Fruit fly (Drosophila melanogaster) whole organism, wandering third instar larva: ENCODE results near the gene CG6179.

Experiments used
- CG32264 ChIP-seq: fragments of 200-800 bp; sonication (Bioruptor generic); optimal IDR thresholded peaks from 2 replicates; lab custom pipeline; 2016; ENCODE audit warnings: missing biosample characterization, missing genetic modification characterization
- CG9705 ChIP-seq: fragments of 200-800 bp; sonication (Bioruptor generic); optimal IDR thresholded peaks from 2 replicates; lab custom pipeline; 2018; ENCODE audit warnings: missing biosample characterization, mild to moderate bottlenecking, missing genetic modification characterization
- CrebA ChIP-seq: fragments of 200-800 bp; sonication (Bioruptor generic); optimal IDR thresholded peaks from 2 replicates; lab custom pipeline; 2016; ENCODE audit warnings: missing biosample characterization, mild to moderate bottlenecking, missing genetic modification characterization, borderline replicate concordance
- Dfd ChIP-seq: fragments of >200 bp; optimal IDR thresholded peaks from 2 replicates; lab custom pipeline; 2017; ENCODE audit warnings: missing biosample characterization, missing genetic modification characterization
- Dif ChIP-seq: fragments of 200-275, 200-300 bp; sonication (Bioruptor generic); optimal IDR thresholded peaks from 2 replicates; lab custom pipeline; 2018; ENCODE audit warnings: missing biosample characterization, missing genetic modification characterization; ENCODE audit not compliant: partially characterized antibody
- GATAd ChIP-seq: sonication (Bioruptor generic); optimal IDR thresholded peaks from 2 replicates; lab custom pipeline; 2016; ENCODE audit warnings: missing biosample characterization, missing genetic modification characterization
- HLH106 ChIP-seq: fragments of 200-800 bp; optimal IDR thresholded peaks from 3 replicates; lab custom pipeline; 2019; ENCODE audit warnings: missing biosample characterization, mild to moderate bottlenecking, missing genetic modification characterization, moderate library complexity
- Hnf4 ChIP-seq: fragments of 200-800 bp; sonication (Bioruptor generic); optimal IDR thresholded peaks from 2 replicates; lab custom pipeline; 2016; ENCODE audit warnings: missing biosample characterization, mild to moderate bottlenecking, missing genetic modification characterization
- Hr78 ChIP-seq: fragments of >200 bp; optimal IDR thresholded peaks from 2 replicates; lab custom pipeline; 2017; ENCODE audit warnings: missing biosample characterization, missing genetic modification characterization
- Hr83 ChIP-seq: fragments of 200-300 bp; sonication (Bioruptor generic); optimal IDR thresholded peaks from 2 replicates; lab custom pipeline; 2016; ENCODE audit warnings: missing biosample characterization, mild to moderate bottlenecking, missing genetic modification characterization, moderate library complexity; ENCODE audit not compliant: poor library complexity, severe bottlenecking
- Jra ChIP-seq: sonication (Bioruptor generic); optimal IDR thresholded peaks from 2 replicates; lab custom pipeline; 2016; ENCODE audit warnings: missing biosample characterization, missing genetic modification characterization
- Mio ChIP-seq: sonication (Bioruptor generic); optimal IDR thresholded peaks from 2 replicates; lab custom pipeline; 2016; ENCODE audit warnings: missing biosample characterization, missing genetic modification characterization
- N ChIP-seq: fragments of >200 bp; optimal IDR thresholded peaks from 2 replicates; lab custom pipeline; 2018; ENCODE audit warnings: missing biosample characterization, missing external identifiers, missing genetic modification characterization
- OdsH ChIP-seq: fragments of 200-800 bp; sonication (Bioruptor generic); optimal IDR thresholded peaks from 2 replicates; lab custom pipeline; 2016; ENCODE audit warnings: missing biosample characterization, mild to moderate bottlenecking, missing genetic modification characterization
- Rel ChIP-seq, 2 experiments: fragments of 200-800 bp; sonication (Bioruptor generic) in 1 of 2; optimal IDR thresholded peaks; 2 replicates in 1 of 2; 3 replicates in 1 of 2; lab custom pipeline; 2016 to 2019; ENCODE audit warnings: mild to moderate bottlenecking in 2 of 2, missing biosample characterization in 2 of 2, missing genetic modification characterization in 2 of 2, moderate library complexity in 1 of 2
- Sp1 ChIP-seq: fragments of 200-800 bp; sonication (Bioruptor generic); optimal IDR thresholded peaks from 3 replicates; lab custom pipeline; 2019; ENCODE audit warnings: missing biosample characterization, mild to moderate bottlenecking, missing genetic modification characterization, moderate library complexity
- Vsx2 ChIP-seq: fragments of 200-300, 225-300 bp; sonication (Bioruptor generic); optimal IDR thresholded peaks from 2 replicates; lab custom pipeline; 2018; ENCODE audit warnings: missing biosample characterization, missing genetic modification characterization; ENCODE audit not compliant: partially characterized antibody
- br ChIP-seq: fragments of 200-800 bp; sonication (Bioruptor generic); optimal IDR thresholded peaks from 2 replicates; lab custom pipeline; 2016; ENCODE audit warnings: missing biosample characterization, missing genetic modification characterization
- brk ChIP-seq: fragments of 200-800 bp; sonication (Bioruptor generic); optimal IDR thresholded peaks from 2 replicates; lab custom pipeline; 2016; ENCODE audit warnings: missing biosample characterization, mild to moderate bottlenecking, missing genetic modification characterization
- dl ChIP-seq, 2 experiments: fragments of 175-275, 200-275 bp in 1 of 2; fragments of 200-275 bp in 1 of 2; sonication (Bioruptor generic); optimal IDR thresholded peaks; lab custom pipeline; 2018; ENCODE audit warnings: mild to moderate bottlenecking in 2 of 2, missing biosample characterization in 2 of 2, missing genetic modification characterization in 2 of 2, moderate library complexity in 2 of 2; ENCODE audit not compliant: partially characterized antibody in 2 of 2, insufficient read depth in 1 of 2
- dmrt93B ChIP-seq: fragments of 200-800 bp; sonication (Bioruptor generic); optimal IDR thresholded peaks from 2 replicates; lab custom pipeline; 2018; ENCODE audit warnings: missing biosample characterization, mild to moderate bottlenecking, missing genetic modification characterization
- dsf ChIP-seq: sonication (Bioruptor generic); optimal IDR thresholded peaks from 2 replicates; lab custom pipeline; 2016; ENCODE audit warnings: missing biosample characterization, missing genetic modification characterization, borderline replicate concordance
- ey ChIP-seq: fragments of 200-800 bp; sonication (Bioruptor generic); optimal IDR thresholded peaks from 2 replicates; lab custom pipeline; 2016; ENCODE audit warnings: missing biosample characterization, missing genetic modification characterization
- foxo ChIP-seq, 2 experiments: fragments of 200-800 bp; sonication (Bioruptor generic); optimal IDR thresholded peaks; 2 replicates in 1 of 2; 3 replicates in 1 of 2; lab custom pipeline; 2016 to 2017; ENCODE audit warnings: missing biosample characterization in 2 of 2, missing genetic modification characterization in 2 of 2
- fru ChIP-seq: fragments of 200-800 bp; sonication (Bioruptor generic); optimal IDR thresholded peaks from 3 replicates; lab custom pipeline; 2016; ENCODE audit warnings: missing biosample characterization, mild to moderate bottlenecking, missing genetic modification characterization
- h ChIP-seq: fragments of 200-800 bp; sonication (Bioruptor generic); optimal IDR thresholded peaks from 3 replicates; lab custom pipeline; 2016; ENCODE audit warnings: missing biosample characterization, mild to moderate bottlenecking, missing genetic modification characterization
- jim ChIP-seq: fragments of 175-275, 200-325 bp; sonication (Bioruptor generic); optimal IDR thresholded peaks from 2 replicates; lab custom pipeline; 2016; ENCODE audit warnings: missing biosample characterization, mild to moderate bottlenecking, missing genetic modification characterization
- lola ChIP-seq: fragments of >200 bp; optimal IDR thresholded peaks from 2 replicates; lab custom pipeline; 2017; ENCODE audit warnings: missing biosample characterization, missing genetic modification characterization
- pan ChIP-seq: fragments of >200 bp; optimal IDR thresholded peaks from 2 replicates; lab custom pipeline; 2017
- rgr ChIP-seq: fragments of 200-800 bp; sonication (Bioruptor generic); optimal IDR thresholded peaks from 3 replicates; lab custom pipeline; 2016; ENCODE audit warnings: missing biosample characterization, mild to moderate bottlenecking, missing genetic modification characterization
- sage ChIP-seq: fragments of 200-800 bp; sonication (Bioruptor generic); optimal IDR thresholded peaks from 2 replicates; lab custom pipeline; 2016; ENCODE audit warnings: missing biosample characterization, mild to moderate bottlenecking, missing genetic modification characterization
- sv ChIP-seq: fragments of 200-800 bp; sonication (Bioruptor generic); optimal IDR thresholded peaks from 3 replicates; lab custom pipeline; 2016; ENCODE audit warnings: missing biosample characterization, missing genetic modification characterization
- tai ChIP-seq: sonication (Bioruptor generic); optimal IDR thresholded peaks from 2 replicates; lab custom pipeline; 2016; ENCODE audit warnings: missing biosample characterization, missing genetic modification characterization
- woc ChIP-seq: sonication (Bioruptor generic); optimal IDR thresholded peaks from 2 replicates; lab custom pipeline; 2016; ENCODE audit warnings: missing biosample characterization, mild to moderate bottlenecking, missing genetic modification characterization

CG6179 gene

dm6 chrX:18363423-18363822 is 16.5 kb upstream of the CG6179 start:
- TF ChIP-seq woc (GFP tag; lab: Kevin White, UChicago) (no peak), brk (GFP tag; lab: Kevin White, UChicago) (no peak), Rel (GFP tag; optimal IDR thresholded peaks at IDR 0.05; lab: Kevin White, UChicago) (no peak), Rel (tag; optimal IDR thresholded peaks at IDR 0.05; lab: Kevin White, UChicago) (no peak), OdsH (GFP tag; lab: Kevin White, UChicago) (no peak), br (GFP tag; lab: Kevin White, UChicago) (no peak), rgr (GFP tag; lab: Kevin White, UChicago) (no peak), CG9705 (no peak), lola (no peak), CG32264 (no peak), Hr78 (GFP tag; lab: Kevin White, UChicago) (no peak), pan (lab: Kevin White, UChicago) (no peak), Hr83 (GFP tag; lab: Kevin White, UChicago) (no peak), ey (GFP tag; lab: Kevin White, UChicago) (no peak), h (GFP tag; lab: Kevin White, UChicago) (no peak), Dfd (no peak), N (GFP tag; lab: Kevin White, UChicago) (no peak), sv (GFP tag; lab: Kevin White, UChicago) (no peak), Hnf4 (GFP tag; lab: Kevin White, UChicago) (no peak)

dm6 chrX:18364047-18364747 is 15.7 kb upstream of the CG6179 start:
- TF ChIP-seq dl (GFP tag; optimal IDR thresholded peaks at IDR 0.05; lab: Kevin White, UChicago; ENCODE audit: insufficient read depth in 1 of 2, partially characterized antibody in 2 of 2), result no peak
- no peak for TF ChIP-seq Jra
- no peak for TF ChIP-seq Dfd
- TF ChIP-seq woc (GFP tag; lab: Kevin White, UChicago), result no peak
- TF ChIP-seq OdsH (GFP tag; lab: Kevin White, UChicago), result no peak
- no peak for TF ChIP-seq brk (GFP tag; lab: Kevin White, UChicago)
- no peak for TF ChIP-seq rgr (GFP tag; lab: Kevin White, UChicago)
- no peak for TF ChIP-seq dsf (GFP tag; lab: Kevin White, UChicago)
- no peak for TF ChIP-seq Hr83 (GFP tag; lab: Kevin White, UChicago)
- no peak for TF ChIP-seq jim (GFP tag; lab: Kevin White, UChicago)
- TF ChIP-seq fru (GFP tag; lab: Kevin White, UChicago), result no peak
- TF ChIP-seq sage, result no peak
- TF ChIP-seq Sp1 (GFP tag; lab: Kevin White, UChicago), result no peak
- no peak for TF ChIP-seq N (GFP tag; lab: Kevin White, UChicago)
- no peak for TF ChIP-seq dmrt93B (GFP tag; lab: Kevin White, UChicago)
- no peak for TF ChIP-seq Mio (GFP tag; lab: Kevin White, UChicago)
- TF ChIP-seq Hnf4 (GFP tag; lab: Kevin White, UChicago), result no peak
- no peak for TF ChIP-seq Vsx2 (GFP tag; lab: Kevin White, UChicago)
- TF ChIP-seq, all 38 proteins: peak for 0

- TF ChIP-seq rgr (GFP tag; lab: Kevin White, UChicago) (no peak), Mio (GFP tag; lab: Kevin White, UChicago) (no peak), pan (lab: Kevin White, UChicago) (no peak), sv (GFP tag; lab: Kevin White, UChicago) (no peak), Jra (no peak), Hr83 (GFP tag; lab: Kevin White, UChicago) (no peak)
- TF ChIP-seq, all 38 proteins: peak for 0
These were observed 14.9 kb upstream of the CG6179 start for dm6 chrX:18364999-18365398.

dm6 chrX:18366033-18366850 is 13.6 kb upstream of the CG6179 start, which contains the start of gene CrebB:
CrebB (plus strand) TSS chrX:18366357.
- TF ChIP-seq N (GFP tag; lab: Kevin White, UChicago), result no peak
- no peak for TF ChIP-seq sage
- peak; percentile 56 for TF ChIP-seq h (GFP tag; lab: Kevin White, UChicago)
- TF ChIP-seq tai (GFP tag; lab: Kevin White, UChicago), result no peak
- peak; percentile 30 for TF ChIP-seq OdsH (GFP tag; lab: Kevin White, UChicago)
- no peak for TF ChIP-seq brk (GFP tag; lab: Kevin White, UChicago)
- TF ChIP-seq CG9705, result no peak
- no peak for TF ChIP-seq lola
- peak; percentile 48 for TF ChIP-seq rgr (GFP tag; lab: Kevin White, UChicago)
- peak; percentile 51 for TF ChIP-seq Vsx2 (GFP tag; lab: Kevin White, UChicago)
- peak; percentile 53 for TF ChIP-seq Dif (GFP tag; lab: Kevin White, UChicago)
- peak; percentile 56 for TF ChIP-seq br (GFP tag; lab: Kevin White, UChicago)
- TF ChIP-seq HLH106, result no peak
- TF ChIP-seq Hr83 (GFP tag; lab: Kevin White, UChicago), result peak; percentile 63
- TF ChIP-seq CG32264, result no peak
- TF ChIP-seq foxo (GFP tag; optimal IDR thresholded peaks at IDR 0.05; lab: Kevin White, UChicago), result peak in 1 of 2 experiments; percentile 24
- TF ChIP-seq ey (GFP tag; lab: Kevin White, UChicago), result peak; percentile 52
- TF ChIP-seq GATAd (GFP tag; lab: Kevin White, UChicago), result no peak
- peak; percentile 89 for TF ChIP-seq CrebA (GFP tag; lab: Kevin White, UChicago)
- no peak for TF ChIP-seq sv (GFP tag; lab: Kevin White, UChicago)
- TF ChIP-seq Mio (GFP tag; lab: Kevin White, UChicago), result peak; percentile 51
- no peak for TF ChIP-seq dsf (GFP tag; lab: Kevin White, UChicago)
- no peak for TF ChIP-seq pan (lab: Kevin White, UChicago)
- no peak for TF ChIP-seq Sp1 (GFP tag; lab: Kevin White, UChicago)
- TF ChIP-seq Rel (GFP tag; optimal IDR thresholded peaks at IDR 0.05; lab: Kevin White, UChicago), result no peak
- peak; percentile 46 for TF ChIP-seq Rel (tag; optimal IDR thresholded peaks at IDR 0.05; lab: Kevin White, UChicago)
- no peak for TF ChIP-seq woc (GFP tag; lab: Kevin White, UChicago)
